Worm (Caenorhabditis elegans): Measurements from ENCODE around the gene dsh-2.

ce11 chrII:5036128-5036527 lies 44.8 kb downstream of the dsh-2 start, which contains the start of gene lrr-1:
- TF ChIP-seq nhr-237 (tag; optimal IDR thresholded peaks at IDR 0.05) (no peak), blmp-1 (tag; optimal IDR thresholded peaks at IDR 0.05) (no peak), nhr-12 (tag; optimal IDR thresholded peaks at IDR 0.05) (no peak)
